Fruit fly (Drosophila melanogaster): Measurements from ENCODE around the gene CG9213.

Gene CG9213

dm6 chrX:15552472-15552888 lies 21.9 kb downstream of the CG9213 start (continued):
- TF ChIP-seq CG1792 (GFP tag; optimal IDR thresholded peaks at IDR 0.05) (no peak), CG2202 (tag; optimal IDR thresholded peaks at IDR 0.05) (no peak), Hsf (GFP tag; optimal IDR thresholded peaks at IDR 0.05) (no peak), CG18262 (tag; optimal IDR thresholded peaks at IDR 0.05) (peak; percentile 33), D19A (tag; optimal IDR thresholded peaks at IDR 0.05) (peak; percentile 50), Ets65A (GFP tag) (peak; percentile 57), CG2712 (tag; optimal IDR thresholded peaks at IDR 0.05) (peak; percentile 13), bsh (GFP tag; optimal IDR thresholded peaks at IDR 0.05) (peak; percentile 8 to 23), D19B (GFP tag; optimal IDR thresholded peaks at IDR 0.05) (peak; percentile 32), CG4707 (GFP tag; optimal IDR thresholded peaks at IDR 0.05) (peak; percentile 56), dmrt11E (tag; optimal IDR thresholded peaks at IDR 0.05) (peak; percentile 20)

dm6 chrX:15549055-15549454 lies 25.3 kb downstream of the CG9213 start:
- no peak for TF ChIP-seq MTF-1 (GFP tag; optimal IDR thresholded peaks at IDR 0.05; ENCODE audit: borderline replicate concordance)
- TF ChIP-seq trh (GFP tag; optimal IDR thresholded peaks at IDR 0.05): peak; percentile 2
- TF ChIP-seq pnt (GFP tag; optimal IDR thresholded peaks at IDR 0.05): peak; percentile 72
- peak; percentile 82 for TF ChIP-seq PHDP (tag; optimal IDR thresholded peaks at IDR 0.05)
- no peak for TF ChIP-seq CG17802 (tag; optimal IDR thresholded peaks at IDR 0.05)
- TF ChIP-seq knrl (GFP tag; IDR thresholded peaks at IDR 0.05; ENCODE audit: partially characterized antibody): no peak
- TF ChIP-seq CG2889 (GFP tag; IDR thresholded peaks at IDR 0.05): peak; percentile 62; the same call in 2 of the 3 replicates
- peak; percentile 23; the same call in 1 of the 2 replicates for TF ChIP-seq toy (GFP tag; IDR thresholded peaks at IDR 0.05)
- TF ChIP-seq CG42726 (GFP tag; IDR thresholded peaks at IDR 0.05; ENCODE audit: partially characterized antibody): no peak
- peak; percentile 64 for TF ChIP-seq Side (GFP tag; optimal IDR thresholded peaks at IDR 0.05)
- TF ChIP-seq nerfin-1 (tag; optimal IDR thresholded peaks at IDR 0.05): peak; percentile 66
- no peak for TF ChIP-seq CG17186 (GFP tag; optimal IDR thresholded peaks at IDR 0.05)
- peak; percentile 20 for TF ChIP-seq wek (GFP tag; optimal IDR thresholded peaks at IDR 0.05)
- peak; percentile 67 for TF ChIP-seq her (GFP tag; optimal IDR thresholded peaks at IDR 0.05)
- TF ChIP-seq CG11456 (GFP tag; IDR thresholded peaks at IDR 0.05): no peak
- TF ChIP-seq yki (optimal IDR thresholded peaks at IDR 0.05): no peak
- peak; percentile 78 for TF ChIP-seq CG14441 (GFP tag; IDR thresholded peaks at IDR 0.05)
- no peak for TF ChIP-seq ac (GFP tag; optimal IDR thresholded peaks at IDR 0.05)
- TF ChIP-seq dan (GFP tag; IDR thresholded peaks at IDR 0.05): no peak
- TF ChIP-seq Usf (GFP tag; optimal IDR thresholded peaks at IDR 0.05): peak; percentile 24
- peak; percentile 54 for TF ChIP-seq slp2 (GFP tag; optimal IDR thresholded peaks at IDR 0.05)
- peak; percentile 80 for TF ChIP-seq fd96Cb (tag; optimal IDR thresholded peaks at IDR 0.05)
- TF ChIP-seq CG34422 (GFP tag; IDR thresholded peaks at IDR 0.05): peak; percentile 72
- no peak for TF ChIP-seq gt (GFP tag; IDR thresholded peaks at IDR 0.05)
- peak; percentile 56 for TF ChIP-seq nau (GFP tag; optimal IDR thresholded peaks at IDR 0.05)
- TF ChIP-seq CG15073 (GFP tag; optimal IDR thresholded peaks at IDR 0.05): no peak
- peak; percentile 56 for TF ChIP-seq CG1529 (GFP tag; optimal IDR thresholded peaks at IDR 0.05)
- TF ChIP-seq otp (GFP tag; IDR thresholded peaks at IDR 0.05): no peak
- TF ChIP-seq CG7357 (GFP tag; IDR thresholded peaks at IDR 0.05): peak; percentile 74; the same call in 2 of the 3 replicates
- TF ChIP-seq CG10321 (GFP tag; IDR thresholded peaks at IDR 0.05): no peak
- TF ChIP-seq CG9817 (tag; optimal IDR thresholded peaks at IDR 0.05): peak; percentile 79
- TF ChIP-seq CG13894 (tag; optimal IDR thresholded peaks at IDR 0.05): peak; percentile 30
- no peak for TF ChIP-seq bowl (GFP tag; IDR thresholded peaks at IDR 0.05)
- peak; percentile 78 for TF ChIP-seq esg (GFP tag; conservative IDR thresholded peaks at IDR 0.05)
- peak; percentile 78 for TF ChIP-seq Ssrp (tag; optimal IDR thresholded peaks at IDR 0.05)
- peak; percentile 79 for TF ChIP-seq CG7372 (GFP tag; IDR thresholded peaks at IDR 0.05)
- peak; percentile 65 for TF ChIP-seq CG12744 (GFP tag; optimal IDR thresholded peaks at IDR 0.05)
- TF ChIP-seq Sry-δ (GFP tag; optimal IDR thresholded peaks at IDR 0.05): peak; percentile 25
- TF ChIP-seq ara (GFP tag; IDR thresholded peaks at IDR 0.05): no peak
- TF ChIP-seq CG4282 (GFP tag; optimal IDR thresholded peaks at IDR 0.05): peak; percentile 12
